Worm (Caenorhabditis elegans): ENCODE data around the gene acbp-3.

DNA sequence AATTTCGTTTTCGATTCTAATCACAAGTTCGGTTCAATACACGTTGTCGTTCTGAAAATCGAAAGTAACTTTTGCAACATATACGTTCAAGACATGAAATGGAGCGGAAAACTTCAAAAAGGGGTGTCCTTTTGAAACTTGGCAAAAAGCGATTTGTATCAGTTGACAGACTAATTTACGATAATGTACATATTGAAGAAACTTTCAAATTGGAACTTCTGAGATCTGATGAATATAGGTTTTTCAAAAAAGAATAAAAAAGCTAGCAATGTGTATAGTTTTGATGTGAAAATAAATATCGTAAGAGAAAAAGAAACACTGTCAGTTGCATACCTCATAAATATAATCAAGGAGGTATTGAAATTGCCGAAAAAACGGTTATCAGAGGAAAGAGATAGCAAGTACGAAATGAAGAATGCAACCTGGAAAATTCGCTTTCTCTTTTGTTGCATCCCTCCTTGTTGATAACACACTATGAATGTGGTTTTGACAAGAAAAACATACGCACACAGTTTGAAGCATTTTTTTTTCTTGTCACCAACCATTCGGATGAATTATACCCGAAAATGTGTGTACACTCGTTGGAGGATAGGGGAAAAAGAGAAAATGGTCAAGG lies 26.0 kb downstream of the acbp-3 start, which contains the start of gene dgn-1:
- TF ChIP-seq nhr-237 (tag; optimal IDR thresholded peaks at IDR 0.05) (no peak), sptf-1 (tag; optimal IDR thresholded peaks at IDR 0.05) (no peak), ces-1 (GFP tag; optimal IDR thresholded peaks at IDR 0.05) (no peak), snpc-4 (tag; optimal IDR thresholded peaks at IDR 0.05) (no peak)

Data from whole organism, mixed stage, embryonic.